Worm (Caenorhabditis elegans) whole organism, midembryonic: ENCODE results near the gene T09A12.8.

Source experiments
- flt-1 ChIP-seq: fragments of 200-800 bp; sonication (Bioruptor generic); IDR thresholded peaks from 2 replicates; pipeline ENCODE4 v1.3.6; 2022; ENCODE audit warnings: missing genetic modification characterization, missing compliant biosample characterization
- klf-2 ChIP-seq: fragments of 200-800 bp; sonication (Bioruptor generic); conservative IDR thresholded peaks from 2 replicates; pipeline ENCODE4 v1.3.6; 2022; ENCODE audit warnings: missing genetic modification reagents, missing genetic modification characterization, missing compliant biosample characterization
- med-1 ChIP-seq: sonication (generic microtip); optimal IDR thresholded peaks from 2 replicates; lab custom pipeline; 2017; ENCODE audit warnings: missing genetic modification characterization, mild to moderate bottlenecking, missing compliant biosample characterization, antibody characterized with exemption, missing genetic modification reagents; ENCODE audit not compliant: insufficient read depth
- ztf-23 ChIP-seq: fragments of 200-800 bp; sonication (Bioruptor generic); IDR thresholded peaks from 2 replicates; pipeline ENCODE4 v1.3.6; 2022; ENCODE audit warnings: missing genetic modification reagents, missing genetic modification characterization, missing compliant biosample characterization
- ztf-29 ChIP-seq: fragments of 200-800 bp; sonication (Bioruptor generic); IDR thresholded peaks from 2 replicates; pipeline ENCODE4 v1.3.6; 2022; ENCODE audit warnings: missing genetic modification reagents, missing genetic modification characterization, missing compliant biosample characterization

DNA sequence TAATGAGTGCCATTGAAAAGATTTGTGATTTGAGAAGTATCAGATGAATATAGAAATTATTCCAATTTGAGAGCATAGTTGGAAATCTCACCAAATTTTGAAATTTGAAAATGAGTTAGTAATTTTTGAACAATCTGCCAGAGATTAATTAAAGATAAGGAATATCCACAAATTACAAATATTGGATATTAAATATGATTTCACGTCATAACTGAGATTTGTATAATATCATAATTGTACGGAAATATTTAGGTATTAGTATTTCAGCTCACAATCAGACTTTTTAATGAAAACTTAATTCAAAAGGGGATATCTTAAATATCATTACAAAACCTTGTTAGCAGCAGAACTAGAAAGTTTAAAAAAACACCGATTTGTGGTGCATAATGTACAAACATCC lies 16.4 kb upstream of the T09A12.8 start, which contains the start of gene K07H8.7:
- TF ChIP-seq flt-1 (GFP tag; lab: Robert Waterston, UW) (no peak), ztf-29 (GFP tag; lab: Robert Waterston, UW) (no peak), med-1 (GFP tag; lab: Kevin White, UChicago) (no peak), klf-2 (GFP tag; lab: Robert Waterston, UW) (no peak), ztf-23 (GFP tag; lab: Robert Waterston, UW) (no peak)
